Worm (Caenorhabditis elegans): ENCODE measurements around the gene srh-38.

The srh-38 gene

ce11 chrV:2888265-2888664 lies 34.2 kb downstream of the srh-38 start:
- no peak for TF ChIP-seq efl-1 (GFP tag; optimal IDR thresholded peaks at IDR 0.05)
- no peak for TF ChIP-seq lin-40 (tag; optimal IDR thresholded peaks at IDR 0.05)
- no peak for TF ChIP-seq nfyb-1 (GFP tag; IDR thresholded peaks at IDR 0.05)

- TF ChIP-seq D2030.7 (GFP tag; IDR thresholded peaks at IDR 0.05), result no peak
- no peak for TF ChIP-seq F33H1.4 (GFP tag; IDR thresholded peaks at IDR 0.05)
- TF ChIP-seq ZK185.1 (tag; optimal IDR thresholded peaks at IDR 0.05; ENCODE audit: poor library complexity, severe bottlenecking), result no peak
- TF ChIP-seq ztf-6 (GFP tag; IDR thresholded peaks at IDR 0.05), result no peak
- TF ChIP-seq hrde-1 (tag; optimal IDR thresholded peaks at IDR 0.05; ENCODE audit: borderline replicate concordance), result no peak
- TF ChIP-seq madf-10 (tag; optimal IDR thresholded peaks at IDR 0.05), result no peak
- no peak for TF ChIP-seq ceh-91 (GFP tag; IDR thresholded peaks at IDR 0.05)
- TF ChIP-seq snpc-1.1 (tag; optimal IDR thresholded peaks at IDR 0.05; ENCODE audit: insufficient read depth), result no peak
- TF ChIP-seq ztf-28 (GFP tag; IDR thresholded peaks at IDR 0.05), result no peak
- no peak for TF ChIP-seq fkh-3 (tag; optimal IDR thresholded peaks at IDR 0.05)
- no peak for TF ChIP-seq F55B11.4 (tag; optimal IDR thresholded peaks at IDR 0.05; ENCODE audit: borderline replicate concordance, insufficient read depth)
- TF ChIP-seq hlh-12 (tag; optimal IDR thresholded peaks at IDR 0.05), result no peak
- TF ChIP-seq C06A6.2 (GFP tag; conservative IDR thresholded peaks at IDR 0.05), result no peak
- TF ChIP-seq F39B2.1 (GFP tag; IDR thresholded peaks at IDR 0.05), result no peak
- TF ChIP-seq tbx-9 (tag; optimal IDR thresholded peaks at IDR 0.05; ENCODE audit: borderline replicate concordance), result no peak
- TF ChIP-seq attf-3 (GFP tag; conservative IDR thresholded peaks at IDR 0.05), result no peak
- no peak for TF ChIP-seq sdz-38 (tag; optimal IDR thresholded peaks at IDR 0.05)
- TF ChIP-seq madf-3 (GFP tag; IDR thresholded peaks at IDR 0.05), result no peak
- no peak for TF ChIP-seq nfyb-1 (GFP tag; IDR thresholded peaks at IDR 0.05)
- no peak for TF ChIP-seq rpc-1 (optimal IDR thresholded peaks at IDR 0.05)
- TF ChIP-seq rpc-1 (tag; optimal IDR thresholded peaks at IDR 0.05), result no peak
Observed at ce11 chrV:2884411-2884810, 38.1 kb downstream of the srh-38 start, which contains the start of gene sre-24. TSS of gene sre-24 (plus strand) at chrV:2884711.

ce11 chrV:2883097-2883496 lies 39.4 kb downstream of the srh-38 start:
- TF ChIP-seq madf-3 (GFP tag; IDR thresholded peaks at IDR 0.05), result 0 out of 2 replicates have a peak, but pooled peaks have one; percentile 41
- peak; percentile 96; the same call in 1 of the 2 replicates for TF ChIP-seq F37B4.10 (GFP tag; IDR thresholded peaks at IDR 0.05)
- no peak for TF ChIP-seq mes-4 (tag; optimal IDR thresholded peaks at IDR 0.05)

- TF ChIP-seq lag-1 (GFP tag; IDR thresholded peaks at IDR 0.05) (no peak), egl-18 (GFP tag; IDR thresholded peaks at IDR 0.05) (no peak), lin-26 (GFP tag; IDR thresholded peaks at IDR 0.05) (no peak), nhr-80 (tag; optimal IDR thresholded peaks at IDR 0.05) (peak; percentile 23), pha-4 (tag; optimal IDR thresholded peaks at IDR 0.05) (peak; percentile 34), nfyb-1 (GFP tag; IDR thresholded peaks at IDR 0.05) (no peak)
Observed at ce11 chrV:2881565-2881964, 40.9 kb downstream of the srh-38 start.

ce11 chrV:2881016-2881415 lies 41.5 kb downstream of the srh-38 start, which contains the start of gene ifc-1:
TSS of gene ifc-1 (plus strand) at chrV:2881393.
- TF ChIP-seq rcor-1 (GFP tag; IDR thresholded peaks at IDR 0.05), result no peak
- TF ChIP-seq pha-4 (tag; optimal IDR thresholded peaks at IDR 0.05), result no peak
- no peak for TF ChIP-seq unc-130 (GFP tag; optimal IDR thresholded peaks at IDR 0.05)
- TF ChIP-seq gei-17 (GFP tag; optimal IDR thresholded peaks at IDR 0.05), result no peak
- no peak for TF ChIP-seq aptf-2 (GFP tag; conservative IDR thresholded peaks at IDR 0.05)
- TF ChIP-seq mel-28 (tag; optimal IDR thresholded peaks at IDR 0.05; ENCODE audit: borderline replicate concordance), result no peak
- no peak for TF ChIP-seq madf-6 (GFP tag; IDR thresholded peaks at IDR 0.05)
- no peak for TF ChIP-seq F22D6.2 (tag; optimal IDR thresholded peaks at IDR 0.05)
- TF ChIP-seq nhr-80 (tag; optimal IDR thresholded peaks at IDR 0.05), result no peak
- TF ChIP-seq F57C9.4 (tag; optimal IDR thresholded peaks at IDR 0.05), result no peak
- no peak for TF ChIP-seq nfya-1 (tag; optimal IDR thresholded peaks at IDR 0.05; ENCODE audit: borderline replicate concordance, insufficient read depth)
- TF ChIP-seq let-526 (GFP tag; IDR thresholded peaks at IDR 0.05), result no peak
- TF ChIP-seq ztf-22 (GFP tag; optimal IDR thresholded peaks at IDR 0.05), result no peak
- TF ChIP-seq F23B12.7 (tag; optimal IDR thresholded peaks at IDR 0.05; ENCODE audit: insufficient read depth), result no peak
- TF ChIP-seq egl-44 (GFP tag; IDR thresholded peaks at IDR 0.05), result no peak
- TF ChIP-seq snpc-1.1 (tag; optimal IDR thresholded peaks at IDR 0.05; ENCODE audit: insufficient read depth), result no peak
